Worm (Caenorhabditis elegans) whole organism, young adult: Measurements from ENCODE around the gene Y47D3A.21.

Source experiments
- F23B12.7 ChIP-seq: sonication (generic microtip); optimal IDR thresholded peaks from 2 replicates; lab custom pipeline; 2017; ENCODE audit warnings: missing genetic modification characterization, mild to moderate bottlenecking, missing compliant biosample characterization, antibody characterized with exemption, moderate library complexity; ENCODE audit not compliant: insufficient read depth
- F55B11.4 ChIP-seq: sonication (generic microtip); optimal IDR thresholded peaks from 2 replicates; lab custom pipeline; 2016; ENCODE audit warnings: missing compliant biosample characterization, missing genetic modification characterization, borderline replicate concordance; ENCODE audit not compliant: insufficient read depth
- K12H6.12 ChIP-seq: fragments of 200-800 bp; sonication (Bioruptor generic); optimal IDR thresholded peaks from 2 replicates; lab custom pipeline; 2018; ENCODE audit warnings: mild to moderate bottlenecking, missing genetic modification characterization, missing compliant biosample characterization
- egl-18 ChIP-seq: fragments of 200-800 bp; sonication (Bioruptor generic); IDR thresholded peaks from 2 replicates; pipeline ENCODE4 v1.3.6; 2022; ENCODE audit warnings: missing genetic modification reagents, missing genetic modification characterization, missing compliant biosample characterization
- fkh-3 ChIP-seq: sonication (generic microtip); optimal IDR thresholded peaks from 2 replicates; lab custom pipeline; 2016; ENCODE audit warnings: mild to moderate bottlenecking, missing genetic modification characterization, missing compliant biosample characterization
- hmg-1.2 ChIP-seq: fragments of 200-800 bp; sonication (Bioruptor generic); IDR thresholded peaks from 2 replicates; pipeline ENCODE4 v1.3.6; 2022; ENCODE audit warnings: missing genetic modification reagents, missing genetic modification characterization, missing compliant biosample characterization
- lin-40 ChIP-seq: sonication (generic microtip); optimal IDR thresholded peaks from 2 replicates; lab custom pipeline; 2016; ENCODE audit warnings: missing genetic modification characterization, mild to moderate bottlenecking, missing compliant biosample characterization, missing genotype, missing genetic modification reagents
- lsy-27 ChIP-seq: sonication (generic microtip); optimal IDR thresholded peaks from 2 replicates; lab custom pipeline; 2017; ENCODE audit warnings: missing genetic modification characterization, mild to moderate bottlenecking, missing compliant biosample characterization, antibody characterized with exemption, missing genotype, borderline replicate concordance; ENCODE audit not compliant: insufficient read depth
- mel-28 ChIP-seq: sonication (generic microtip); optimal IDR thresholded peaks from 2 replicates; lab custom pipeline; 2016; ENCODE audit warnings: borderline replicate concordance, mild to moderate bottlenecking, missing genetic modification characterization, missing compliant biosample characterization
- nfyb-1 ChIP-seq: fragments of 200-800 bp; sonication (Bioruptor generic); IDR thresholded peaks from 2 replicates; pipeline ENCODE4 v1.3.6; 2022; ENCODE audit warnings: missing genetic modification reagents, missing genetic modification characterization, missing compliant biosample characterization
- nhr-179 ChIP-seq: sonication (generic microtip); optimal IDR thresholded peaks from 2 replicates; lab custom pipeline; 2016; ENCODE audit warnings: mild to moderate bottlenecking, missing genetic modification characterization, missing compliant biosample characterization
- unc-62 ChIP-seq: fragments of 150-350 bp; optimal IDR thresholded peaks from 2 replicates; lab custom pipeline; 2014; ENCODE audit warnings: missing biosample characterization, missing genetic modification reagents, missing genetic modification characterization
- ztf-22 ChIP-seq: fragments of 200-800 bp; sonication (Bioruptor generic); optimal IDR thresholded peaks from 2 replicates; lab custom pipeline; 2018; ENCODE audit warnings: mild to moderate bottlenecking, missing genetic modification characterization, moderate library complexity, missing compliant biosample characterization

DNA sequence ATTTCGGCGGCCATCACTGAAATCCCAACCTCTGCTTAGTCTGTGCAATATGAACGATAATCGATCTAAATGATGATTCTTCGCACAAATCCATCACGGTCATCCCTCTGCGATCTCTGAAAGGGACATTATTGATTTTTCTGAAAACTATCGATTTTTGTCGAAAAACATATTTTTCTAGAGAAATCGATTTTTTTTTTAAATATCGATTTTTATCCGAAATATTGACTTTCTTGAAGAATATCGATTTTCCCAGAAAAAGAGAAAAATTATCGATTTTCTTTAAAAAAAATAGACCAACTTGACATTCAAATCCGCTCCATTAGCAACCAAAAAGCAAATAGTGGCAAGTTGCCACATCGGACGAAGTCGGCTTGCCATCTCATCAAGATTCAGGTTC is 8.6 kb upstream of the Y47D3A.21 start:
- TF ChIP-seq F23B12.7 (tag; lab: Kevin White, UChicago) (no peak), fkh-3 (tag; lab: Kevin White, UChicago) (no peak), hmg-1.2 (GFP tag; lab: Robert Waterston, UW) (no peak), unc-62 (GFP tag; lab: Kevin White, UChicago) (no peak), egl-18 (GFP tag; lab: Robert Waterston, UW) (no peak), nfyb-1 (GFP tag; lab: Robert Waterston, UW) (no peak), mel-28 (no peak), K12H6.12 (no peak), F55B11.4 (no peak), ztf-22 (GFP tag; lab: Kevin White, UChicago) (no peak), nhr-179 (tag; lab: Kevin White, UChicago) (no peak), lin-40 (no peak), lsy-27 (tag; lab: Kevin White, UChicago) (no peak)
